Worm (Caenorhabditis elegans): ENCODE results near the gene mut-14.

DNA sequence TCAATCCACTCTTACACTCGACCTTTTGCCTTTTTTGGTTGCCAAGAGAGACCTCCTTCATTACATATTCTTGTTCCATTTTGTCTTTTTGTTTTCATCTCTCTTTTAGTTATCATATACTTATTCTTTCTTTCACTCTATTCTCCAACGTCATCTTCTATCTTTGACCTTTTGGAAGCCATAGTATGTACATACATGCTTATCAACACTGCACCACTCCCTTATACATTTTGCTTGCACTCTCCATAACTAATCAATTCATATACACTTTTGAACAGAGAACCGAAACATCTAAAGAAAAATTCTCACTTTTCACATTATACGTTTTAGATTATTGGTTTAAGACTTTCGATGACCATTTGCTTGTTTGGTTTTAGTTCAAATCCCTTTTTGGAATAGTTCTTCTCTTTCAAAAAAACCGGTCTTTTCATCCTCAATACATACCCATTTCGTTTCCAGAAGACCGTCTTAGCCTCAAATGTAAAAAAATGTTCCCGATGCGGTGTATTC, 6.5 kb downstream of the mut-14 start, which contains the start of gene hex-2:
- no peak for TF ChIP-seq sox-4 (tag; optimal IDR thresholded peaks at IDR 0.05)
- TF ChIP-seq ztf-16 (tag; optimal IDR thresholded peaks at IDR 0.05) = no peak
- TF ChIP-seq ama-1 (optimal IDR thresholded peaks at IDR 0.05) = no peak
- TF ChIP-seq pha-4 (tag; optimal IDR thresholded peaks at IDR 0.05) = no peak
- TF ChIP-seq ref-2 (tag; optimal IDR thresholded peaks at IDR 0.05) = no peak
- TF ChIP-seq F13H6.1 (tag; optimal IDR thresholded peaks at IDR 0.05) = no peak
- TF ChIP-seq pqm-1 (tag; optimal IDR thresholded peaks at IDR 0.05) = no peak

All from whole organism, late embryonic.